Worm (Caenorhabditis elegans) whole organism, L4 larva: ENCODE measurements around the gene rgs-5.

Experiments
- aly-2 ChIP-seq: sonication (generic microtip); optimal IDR thresholded peaks from 2 replicates; lab custom pipeline; 2018; ENCODE audit warnings: missing biosample characterization, missing genetic modification characterization
- ama-1 ChIP-seq: fragments of 150-350 bp; optimal IDR thresholded peaks from 2 replicates; lab custom pipeline; 2014; ENCODE audit warnings: inconsistent platforms, mixed read lengths
- daf-19 ChIP-seq: fragments of 200-800 bp; sonication (Bioruptor generic); conservative IDR thresholded peaks from 2 replicates; pipeline ENCODE4 v1.3.6; 2022; ENCODE audit warnings: missing genetic modification characterization, missing compliant biosample characterization
- egl-27 ChIP-seq: sonication (generic microtip); optimal IDR thresholded peaks from 3 replicates; lab custom pipeline; 2017; ENCODE audit warnings: missing biosample characterization, missing genetic modification reagents, missing genetic modification characterization
- hmg-1.1 ChIP-seq: fragments of 200-800 bp; sonication (Bioruptor generic); IDR thresholded peaks from 2 replicates; pipeline ENCODE4 v1.3.6; 2022; ENCODE audit warnings: missing genetic modification reagents, missing genetic modification characterization, missing compliant biosample characterization
- lin-1 ChIP-seq: fragments of 200-800 bp; sonication (Bioruptor generic); IDR thresholded peaks from 2 replicates; pipeline ENCODE4 v1.3.6; 2022; ENCODE audit warnings: missing genetic modification reagents, missing genetic modification characterization, missing compliant biosample characterization
- lin-13 ChIP-seq: fragments of 150-350 bp; optimal IDR thresholded peaks from 2 replicates; lab custom pipeline; 2014; ENCODE audit warnings: missing biosample characterization, missing genetic modification reagents, missing genetic modification characterization
- lin-29 ChIP-seq: fragments of 200-800 bp; sonication (Bioruptor generic); IDR thresholded peaks from 2 replicates; pipeline ENCODE4 v1.3.6; 2022; ENCODE audit warnings: missing genetic modification reagents, missing genetic modification characterization, missing compliant biosample characterization

- TF ChIP-seq ama-1, result no peak
- TF ChIP-seq lin-1 (GFP tag; lab: Robert Waterston, UW), result no peak
- no peak for TF ChIP-seq lin-13 (GFP tag; lab: Kevin White, UChicago)
- TF ChIP-seq hmg-1.1, result no peak
- TF ChIP-seq egl-27 (tag; lab: Kevin White, UChicago), result no peak
- TF ChIP-seq aly-2 (tag; lab: Kevin White, UChicago), result no peak
- TF ChIP-seq lin-29 (GFP tag; lab: Robert Waterston, UW), result no peak
- TF ChIP-seq daf-19 (GFP tag; lab: Robert Waterston, UW), result no peak
These were observed 36.0 kb downstream of the rgs-5 start for ce11 chrIII:5734328-5734727.
